Fruit fly (Drosophila melanogaster): ENCODE results near the gene CG33631.

DNA sequence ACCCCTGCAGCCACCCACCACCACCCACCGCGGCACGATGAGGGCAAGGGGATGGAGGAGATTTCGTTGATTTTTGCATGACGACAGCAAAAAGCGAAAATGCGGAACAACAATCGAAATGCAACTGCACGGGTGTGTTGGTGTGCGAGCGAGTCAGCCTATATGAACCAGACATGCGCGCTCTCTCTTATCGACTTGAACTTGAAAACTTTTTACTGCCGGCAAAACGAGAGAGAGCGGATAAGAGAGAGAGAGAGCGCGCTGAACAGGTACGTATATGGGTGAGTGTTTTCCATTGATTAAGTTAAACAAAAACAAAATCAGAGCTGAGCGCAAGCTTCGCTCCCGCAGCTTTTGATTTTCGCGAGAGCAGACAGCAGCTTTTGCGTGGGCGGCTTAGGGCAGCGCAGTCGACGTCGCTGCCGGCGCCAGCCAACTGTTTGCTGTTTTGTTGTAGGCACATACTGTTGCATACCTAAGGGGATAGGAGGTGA is 25.4 kb downstream of the CG33631 start:
- TF ChIP-seq CG8478 (optimal IDR thresholded peaks at IDR 0.05) (peak; percentile 62), pan (optimal IDR thresholded peaks at IDR 0.05) (no peak)
